Fruit fly (Drosophila melanogaster) whole organism, embryonic: ENCODE results near the gene Nepl12.

Experiments
- Bdp1 ChIP-seq: fragments of 200-800 bp; sonication (Bioruptor generic); optimal IDR thresholded peaks from 3 replicates; lab custom pipeline; 2016; ENCODE audit warnings: missing biosample characterization, missing genetic modification characterization
- CG13894 ChIP-seq: fragments of 200-800 bp; sonication (Bioruptor generic); optimal IDR thresholded peaks from 3 replicates; lab custom pipeline; 2018; ENCODE audit warnings: missing biosample characterization, mild to moderate bottlenecking, missing genetic modification characterization, moderate library complexity
- CG14710 ChIP-seq: fragments of 200-800 bp; sonication (Bioruptor generic); optimal IDR thresholded peaks from 3 replicates; lab custom pipeline; 2019; ENCODE audit warnings: missing biosample characterization, mild to moderate bottlenecking, missing genetic modification characterization, moderate library complexity
- CG15514 ChIP-seq: fragments of 200-800 bp; sonication (Bioruptor generic); optimal IDR thresholded peaks from 3 replicates; lab custom pipeline; 2017; ENCODE audit warnings: missing biosample characterization, missing genetic modification characterization, mild to moderate bottlenecking, moderate library complexity, missing genetic modification reagents
- CG15601 ChIP-seq: fragments of 200-800 bp; sonication (Bioruptor generic); optimal IDR thresholded peaks from 3 replicates; lab custom pipeline; 2019; ENCODE audit warnings: missing biosample characterization, mild to moderate bottlenecking, missing genetic modification characterization, moderate library complexity
- CG2116 ChIP-seq: fragments of 200-800 bp; sonication (Bioruptor generic); optimal IDR thresholded peaks from 3 replicates; lab custom pipeline; 2018; ENCODE audit warnings: missing biosample characterization, mild to moderate bottlenecking, missing genetic modification characterization
- CG34224 ChIP-seq: fragments of 200-800 bp; sonication (Bioruptor generic); IDR thresholded peaks from 3 replicates; pipeline ENCODE4 v1.3.6; 2022; ENCODE audit warnings: missing biosample characterization, missing genetic modification characterization; ENCODE audit not compliant: partially characterized antibody
- CG3726 ChIP-seq: fragments of 200-800 bp; sonication (Bioruptor generic); IDR thresholded peaks from 3 replicates; pipeline ENCODE4, ENCODE4 v1.3.6; 2022; ENCODE audit warnings: missing biosample characterization, missing genetic modification characterization
- CG3847 ChIP-seq: fragments of 200-800 bp; sonication (Bioruptor generic); IDR thresholded peaks from 2 replicates; pipeline ENCODE4 v1.3.6; 2022; ENCODE audit warnings: missing biosample characterization, missing genetic modification characterization
- CG3995 ChIP-seq: fragments of 200-800 bp; sonication (Bioruptor generic); optimal IDR thresholded peaks from 3 replicates; lab custom pipeline; 2016; ENCODE audit warnings: missing biosample characterization, missing genetic modification characterization
- CG9797 ChIP-seq: fragments of 200-800 bp; sonication (Bioruptor generic); optimal IDR thresholded peaks from 3 replicates; lab custom pipeline; 2018; ENCODE audit warnings: missing biosample characterization, mild to moderate bottlenecking, missing genetic modification characterization
- D ChIP-seq, 2 experiments: fragments of 200-800 bp in 1 of 2; fragments of >200 bp in 1 of 2; sonication (Bioruptor generic) in 1 of 2; optimal IDR thresholded peaks; 2 replicates in 1 of 2; 3 replicates in 1 of 2; lab custom pipeline; 2017; ENCODE audit warnings: mild to moderate bottlenecking in 1 of 2, missing biosample characterization in 1 of 2, missing genetic modification characterization in 1 of 2, missing genetic modification reagents in 1 of 2
- Dbx ChIP-seq: fragments of 200-800 bp; sonication (Bioruptor generic); IDR thresholded peaks from 3 replicates; pipeline ENCODE4 v1.3.6; 2022; ENCODE audit warnings: missing biosample characterization, missing genetic modification characterization
- Dp ChIP-seq: fragments of 200-800 bp; sonication (Bioruptor generic); optimal IDR thresholded peaks from 2 replicates; lab custom pipeline; 2018; ENCODE audit warnings: missing biosample characterization, mild to moderate bottlenecking, missing genetic modification characterization, moderate library complexity
- E2f2 ChIP-seq: fragments of 200-800 bp; sonication (Bioruptor generic); IDR thresholded peaks from 2 replicates; pipeline ENCODE4 v1.3.6; 2022; ENCODE audit warnings: missing biosample characterization, missing genetic modification characterization
- ERR ChIP-seq: fragments of 200-800 bp; sonication (Bioruptor generic); optimal IDR thresholded peaks from 2 replicates; lab custom pipeline; 2016; ENCODE audit warnings: missing biosample characterization, missing genetic modification characterization
- HLH4C ChIP-seq: fragments of 200-800 bp; sonication (Bioruptor generic); IDR thresholded peaks from 3 replicates; pipeline ENCODE4 v1.3.6; 2022; ENCODE audit warnings: missing biosample characterization, missing genetic modification characterization; ENCODE audit not compliant: partially characterized antibody
- HmgZ ChIP-seq: fragments of 200-800 bp; sonication (Bioruptor generic); optimal IDR thresholded peaks from 2 replicates; lab custom pipeline; 2018; ENCODE audit warnings: missing biosample characterization, mild to moderate bottlenecking, missing genetic modification characterization
- Hmr ChIP-seq: fragments of 200-800 bp; sonication (Bioruptor generic); optimal IDR thresholded peaks from 3 replicates; lab custom pipeline; 2017; ENCODE audit warnings: mild to moderate bottlenecking, missing biosample characterization, missing genetic modification reagents, missing genetic modification characterization
- Hsf ChIP-seq: fragments of 200-800 bp; sonication (Bioruptor generic); optimal IDR thresholded peaks from 3 replicates; lab custom pipeline; 2016; ENCODE audit warnings: missing biosample characterization, missing genetic modification characterization
- Lhr ChIP-seq: fragments of 200-800 bp; sonication (Bioruptor generic); optimal IDR thresholded peaks from 3 replicates; lab custom pipeline; 2017; ENCODE audit warnings: mild to moderate bottlenecking, missing biosample characterization, missing genetic modification reagents, missing genetic modification characterization
- Scr ChIP-seq: fragments of 200-800 bp; sonication (Bioruptor generic); IDR thresholded peaks from 2 replicates; pipeline ENCODE4 v1.3.6; 2022; ENCODE audit warnings: missing biosample characterization, missing genetic modification characterization; ENCODE audit not compliant: partially characterized antibody
- Sry-δ ChIP-seq: fragments of 200-800 bp; sonication (Bioruptor generic); optimal IDR thresholded peaks from 2 replicates; lab custom pipeline; 2016; ENCODE audit warnings: missing biosample characterization, missing genetic modification characterization
- Xbp1 ChIP-seq: fragments of 200-800 bp; sonication (Bioruptor generic); optimal IDR thresholded peaks from 3 replicates; lab custom pipeline; 2016; ENCODE audit warnings: missing biosample characterization, mild to moderate bottlenecking, missing genetic modification characterization
- abd-A ChIP-seq: fragments of 200-800 bp; sonication (Bioruptor generic); optimal IDR thresholded peaks from 3 replicates; lab custom pipeline; 2019; ENCODE audit warnings: missing biosample characterization, mild to moderate bottlenecking, missing genetic modification characterization, moderate library complexity
- ac ChIP-seq: fragments of 200-800 bp; sonication (Bioruptor generic); optimal IDR thresholded peaks from 3 replicates; lab custom pipeline; 2017; ENCODE audit warnings: missing biosample characterization, mild to moderate bottlenecking, missing genetic modification characterization
- bab2 ChIP-seq: fragments of 200-800 bp; sonication (Bioruptor generic); optimal IDR thresholded peaks from 2 replicates; lab custom pipeline; 2016; ENCODE audit warnings: missing biosample characterization, missing genetic modification characterization
- bbx ChIP-seq: fragments of 200-800 bp; sonication (Bioruptor generic); IDR thresholded peaks from 2 replicates; pipeline ENCODE4 v1.3.6; 2022; ENCODE audit warnings: missing biosample characterization, missing genetic modification characterization; ENCODE audit not compliant: partially characterized antibody
- bigmax ChIP-seq: fragments of 200-800 bp; sonication (Bioruptor generic); optimal IDR thresholded peaks from 2 replicates; lab custom pipeline; 2018; ENCODE audit warnings: missing biosample characterization, mild to moderate bottlenecking, missing genetic modification characterization
- bsh ChIP-seq, 2 experiments: fragments of 200-800 bp; sonication (Bioruptor generic); optimal IDR thresholded peaks; 2 replicates each; lab custom pipeline; 2017 to 2018; ENCODE audit warnings: mild to moderate bottlenecking in 2 of 2, missing biosample characterization in 2 of 2, missing genetic modification characterization in 2 of 2, moderate library complexity in 1 of 2
- chm ChIP-seq: fragments of 200-800 bp; sonication (Bioruptor generic); IDR thresholded peaks from 2 replicates; pipeline ENCODE4 v1.3.6; 2022; ENCODE audit warnings: missing biosample characterization, missing genetic modification characterization
- crp ChIP-seq, 2 experiments: fragments of 200-800 bp; sonication (Bioruptor generic); optimal IDR thresholded peaks; 2 replicates in 1 of 2; 3 replicates in 1 of 2; lab custom pipeline; 2017; ENCODE audit warnings: missing biosample characterization in 2 of 2, missing genetic modification characterization in 2 of 2, mild to moderate bottlenecking in 1 of 2, moderate library complexity in 1 of 2
- disco-r ChIP-seq: fragments of 200-800 bp; sonication (Bioruptor generic); optimal IDR thresholded peaks from 2 replicates; lab custom pipeline; 2016; ENCODE audit warnings: missing biosample characterization, missing genetic modification characterization
- gfzf ChIP-seq: fragments of 200-800 bp; sonication (Bioruptor generic); optimal IDR thresholded peaks from 2 replicates; lab custom pipeline; 2016; ENCODE audit warnings: missing biosample characterization, mild to moderate bottlenecking, missing genetic modification characterization, moderate library complexity
- hbn ChIP-seq: fragments of 200-800 bp; sonication (Bioruptor generic); IDR thresholded peaks from 2 replicates; pipeline ENCODE4 v1.3.6; 2022; ENCODE audit warnings: missing biosample characterization, missing genetic modification characterization; ENCODE audit not compliant: partially characterized antibody
- insv ChIP-seq, 2 experiments: fragments of 200-800 bp; sonication (Bioruptor generic); optimal IDR thresholded peaks; 3 replicates each; lab custom pipeline; 2016 to 2018; ENCODE audit warnings: missing biosample characterization in 2 of 2, missing genetic modification characterization in 2 of 2
- knrl ChIP-seq: fragments of 200-800 bp; sonication (Bioruptor generic); IDR thresholded peaks from 3 replicates; pipeline ENCODE4 v1.3.6; 2022; ENCODE audit warnings: missing biosample characterization, missing genetic modification characterization; ENCODE audit not compliant: partially characterized antibody
- nerfin-2 ChIP-seq: fragments of 200-800 bp; sonication (Bioruptor generic); IDR thresholded peaks from 2 replicates; pipeline ENCODE4 v1.3.6; 2022; ENCODE audit warnings: missing biosample characterization, missing genetic modification characterization; ENCODE audit not compliant: partially characterized antibody
- nmo ChIP-seq: fragments of 200-800 bp; sonication (Bioruptor generic); optimal IDR thresholded peaks from 2 replicates; lab custom pipeline; 2018; ENCODE audit warnings: missing biosample characterization, mild to moderate bottlenecking, missing genetic modification characterization, moderate library complexity
- pho ChIP-seq: fragments of 200-800 bp; sonication (Bioruptor generic); optimal IDR thresholded peaks from 2 replicates; lab custom pipeline; 2016; ENCODE audit warnings: missing biosample characterization, missing genetic modification characterization
- phol ChIP-seq: fragments of 200-800 bp; sonication (Bioruptor generic); optimal IDR thresholded peaks from 3 replicates; lab custom pipeline; 2018; ENCODE audit warnings: missing biosample characterization, mild to moderate bottlenecking, missing genetic modification characterization, moderate library complexity
- row ChIP-seq: fragments of 200-800 bp; sonication (Bioruptor generic); IDR thresholded peaks from 3 replicates; pipeline ENCODE4 v1.3.6; 2022; ENCODE audit warnings: missing biosample characterization, missing genetic modification characterization
- sd ChIP-seq: fragments of 200-800 bp; sonication (Bioruptor generic); optimal IDR thresholded peaks from 3 replicates; lab custom pipeline; 2018; ENCODE audit warnings: missing biosample characterization, mild to moderate bottlenecking, missing genetic modification characterization, moderate library complexity
- shn ChIP-seq: fragments of 200-800 bp; sonication (Bioruptor generic); optimal IDR thresholded peaks from 3 replicates; lab custom pipeline; 2016; ENCODE audit warnings: missing biosample characterization, missing genetic modification characterization
- trem ChIP-seq: fragments of 200-800 bp; optimal IDR thresholded peaks from 3 replicates; lab custom pipeline; 2019; ENCODE audit warnings: missing biosample characterization, mild to moderate bottlenecking, missing genetic modification characterization, moderate library complexity
- unc-4 ChIP-seq: fragments of 200-800 bp; sonication (Bioruptor generic); IDR thresholded peaks from 2 replicates; pipeline ENCODE4 v1.3.6; 2022; ENCODE audit warnings: missing biosample characterization, missing genetic modification characterization; ENCODE audit not compliant: partially characterized antibody

The Nepl12 gene

DNA sequence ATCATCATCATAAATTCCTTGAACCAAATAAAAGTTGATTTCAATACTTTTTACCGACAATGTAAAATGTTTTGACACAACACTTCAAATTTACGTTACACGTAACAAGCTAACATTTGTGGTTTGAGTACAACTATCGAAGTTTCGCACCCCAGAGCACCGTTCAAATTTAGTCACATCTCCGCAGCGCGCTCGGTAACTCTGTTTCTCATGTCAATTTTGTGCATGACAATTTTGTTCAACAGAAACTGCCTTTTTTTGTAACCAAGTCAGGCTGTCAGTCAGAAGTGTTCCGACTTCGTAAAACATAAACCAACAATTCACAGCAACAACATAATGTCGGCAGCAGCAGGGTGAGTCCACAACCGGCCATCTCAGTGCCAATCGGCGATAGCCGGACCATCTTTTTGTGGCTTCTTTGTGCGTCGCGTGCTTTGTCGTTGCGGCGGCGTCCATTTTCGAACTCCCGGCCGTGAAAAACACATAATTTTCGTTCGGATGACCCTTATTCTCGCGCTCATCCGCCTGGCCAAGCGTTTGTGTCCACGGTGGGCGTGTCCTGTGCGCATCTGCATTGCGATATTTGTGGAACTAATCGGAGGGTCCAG, 2.5 kb downstream of the Nepl12 start, which contains the start of gene p23 (continued):
- TF ChIP-seq sd (tag; lab: Kevin White, UChicago) (peak; percentile 82), ac (GFP tag; lab: Kevin White, UChicago) (no peak), gfzf (GFP tag; lab: Kevin White, UChicago) (peak; percentile 98), disco-r (GFP tag; lab: Kevin White, UChicago) (peak; percentile 33), HLH4C (GFP tag; lab: Robert Waterston, UW) (0 out of 3 replicates have a peak, but pooled peaks have one; percentile 17), Scr (peak; percentile 43; the same call in 1 of the 2 replicates), abd-A (tag; lab: Kevin White, UChicago) (no peak), CG3995 (peak; percentile 9), insv (GFP tag; optimal IDR thresholded peaks at IDR 0.05; lab: Kevin White, UChicago) (peak in 1 of 2 experiments; percentile 29), HmgZ (tag; lab: Kevin White, UChicago) (peak; percentile 86), Dp (GFP tag; lab: Kevin White, UChicago) (peak; percentile 51), trem (tag; lab: Kevin White, UChicago) (peak; percentile 75), chm (GFP tag; lab: Robert Waterston, UW) (peak; percentile 44; the same call in 1 of the 2 replicates), bigmax (peak; percentile 96), CG2116 (GFP tag; lab: Kevin White, UChicago) (peak; percentile 1), phol (tag; lab: Kevin White, UChicago) (peak; percentile 19), CG13894 (no peak), CG3726 (GFP tag; lab: Robert Waterston, UW) (no peak), knrl (GFP tag; lab: Robert Waterston, UW) (peak; percentile 67; the same call in 2 of the 3 replicates), bsh (GFP tag; optimal IDR thresholded peaks at IDR 0.05; lab: Kevin White, UChicago) (no peak), Bdp1 (GFP tag; lab: Kevin White, UChicago) (peak; percentile 15), D (optimal IDR thresholded peaks at IDR 0.05; lab: Kevin White, UChicago) (peak; percentile 21), D (GFP tag; optimal IDR thresholded peaks at IDR 0.05; lab: Kevin White, UChicago) (no peak), CG34224 (peak; percentile 42; the same call in 1 of the 3 replicates), nerfin-2 (GFP tag; lab: Robert Waterston, UW) (0 out of 2 replicates have a peak, but pooled peaks have one; percentile 50), Sry-δ (GFP tag; lab: Kevin White, UChicago) (peak; percentile 58), ERR (peak; percentile 31), row (GFP tag; lab: Robert Waterston, UW) (peak; percentile 32; the same call in 1 of the 3 replicates), Xbp1 (GFP tag; lab: Kevin White, UChicago) (peak; percentile 10), CG3847 (GFP tag; lab: Robert Waterston, UW) (peak; percentile 81), pho (peak; percentile 24), hbn (GFP tag; lab: Robert Waterston, UW) (0 out of 2 replicates have a peak, but pooled peaks have one; percentile 40), Lhr (peak; percentile 92), nmo (peak; percentile 49), CG9797 (GFP tag; lab: Kevin White, UChicago) (peak; percentile 90), Hsf (GFP tag; lab: Kevin White, UChicago) (peak; percentile 9), CG14710 (tag; lab: Kevin White, UChicago) (peak; percentile 66), CG15601 (tag; lab: Kevin White, UChicago) (peak; percentile 75), E2f2 (GFP tag; lab: Robert Waterston, UW) (peak; percentile 50; the same call in 1 of the 2 replicates), Hmr (GFP tag; lab: Kevin White, UChicago) (peak; percentile 66), bbx (GFP tag; lab: Robert Waterston, UW) (peak; percentile 60), unc-4 (0 out of 2 replicates have a peak, but pooled peaks have one; percentile 27), Dbx (GFP tag; lab: Robert Waterston, UW) (peak; percentile 60; the same call in 2 of the 3 replicates), crp (GFP tag; optimal IDR thresholded peaks at IDR 0.05; lab: Kevin White, UChicago) (peak in 1 of 2 experiments; percentile 11), shn (GFP tag; lab: Kevin White, UChicago) (peak; percentile 12), bab2 (no peak), CG15514 (GFP tag; lab: Kevin White, UChicago) (peak; percentile 54)
